Fruit fly (Drosophila melanogaster): ENCODE measurements around the gene KdelR.

dm6 chr2L:10439174-10439573, 12.5 kb downstream of the KdelR start, which contains the start of gene Nse4:
- TF ChIP-seq CG12768 (GFP tag; optimal IDR thresholded peaks at IDR 0.05) (no peak), CG5204 (GFP tag; optimal IDR thresholded peaks at IDR 0.05) (no peak), Clk (GFP tag; optimal IDR thresholded peaks at IDR 0.05) (no peak)

Measured in whole organism, adult.